Worm (Caenorhabditis elegans): Measurements from ENCODE around the gene Y50D4A.1.

DNA sequence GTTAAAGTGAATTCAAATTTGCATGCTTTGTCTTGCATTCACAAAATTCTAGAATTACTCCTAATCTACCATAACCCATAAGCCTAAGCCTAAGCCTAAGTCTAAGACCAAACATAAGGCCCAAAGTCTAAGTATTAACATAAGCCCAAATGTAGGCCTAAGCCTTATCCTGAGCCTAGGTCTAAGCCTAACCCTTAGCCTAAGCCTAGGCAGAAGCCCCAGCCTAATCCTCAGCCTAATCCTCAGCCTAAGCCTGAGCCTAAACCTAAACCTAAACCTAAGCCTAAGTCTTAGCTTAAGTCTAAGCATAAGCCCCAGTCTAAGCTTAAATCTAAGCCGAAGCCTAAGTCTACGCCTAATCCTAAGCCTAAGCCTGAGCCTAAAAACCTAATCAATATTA, 37.1 kb upstream of the Y50D4A.1 start:
- no peak for TF ChIP-seq ama-1 (optimal IDR thresholded peaks at IDR 0.05)
- TF ChIP-seq flt-1 (GFP tag; IDR thresholded peaks at IDR 0.05), result no peak

Data from whole organism, early embryonic.